Worm (Caenorhabditis elegans) whole organism, L4 larva: ENCODE measurements around the gene npr-15.

ENCODE experiments used
- D1046.2 ChIP-seq: fragments of 200-800 bp; sonication (Bioruptor generic); IDR thresholded peaks from 2 replicates; pipeline ENCODE4 v1.3.6; 2022; ENCODE audit warnings: missing genetic modification characterization, missing compliant biosample characterization
- F26F4.8 ChIP-seq: fragments of 200-800 bp; sonication (Bioruptor generic); conservative IDR thresholded peaks from 2 replicates; pipeline ENCODE4 v1.3.6; 2022; ENCODE audit warnings: missing genetic modification characterization, missing compliant biosample characterization
- F37D6.2 ChIP-seq: sonication (generic microtip); optimal IDR thresholded peaks from 2 replicates; lab custom pipeline; 2016; ENCODE audit warnings: mild to moderate bottlenecking, missing genetic modification characterization, missing compliant biosample characterization
- aha-1 ChIP-seq: fragments of 150-350 bp; peaks from one replicate; lab custom pipeline; 2014; ENCODE audit warnings: missing biosample characterization, missing genetic modification characterization
- ama-1 ChIP-seq: fragments of 150-350 bp; optimal IDR thresholded peaks from 2 replicates; lab custom pipeline; 2014; ENCODE audit warnings: inconsistent platforms, mixed read lengths
- arid-1 ChIP-seq: fragments of 200-800 bp; sonication (Bioruptor generic); conservative IDR thresholded peaks from 2 replicates; pipeline ENCODE4 v1.3.6; 2022; ENCODE audit warnings: missing genetic modification reagents, missing genetic modification characterization, missing compliant biosample characterization
- ceh-28 ChIP-seq: fragments of 150-350 bp; optimal IDR thresholded peaks from 2 replicates; lab custom pipeline; 2014; ENCODE audit warnings: missing biosample characterization, missing genetic modification reagents, missing genetic modification characterization
- ceh-44 ChIP-seq: fragments of 200-800 bp; sonication (Bioruptor generic); IDR thresholded peaks from 2 replicates; pipeline ENCODE4 v1.3.6; 2022; ENCODE audit warnings: missing genetic modification reagents, missing genetic modification characterization, missing compliant biosample characterization
- ceh-62 ChIP-seq: sonication (generic microtip); optimal IDR thresholded peaks from 2 replicates; lab custom pipeline; 2017; ENCODE audit warnings: missing biosample characterization, missing genetic modification characterization
- daf-8 ChIP-seq: fragments of 200-800 bp; sonication (Bioruptor generic); IDR thresholded peaks from 2 replicates; pipeline ENCODE4 v1.3.6; 2022; ENCODE audit warnings: missing genetic modification characterization, missing compliant biosample characterization
- dmd-9 ChIP-seq: fragments of 200-800 bp; sonication (Bioruptor generic); IDR thresholded peaks from 2 replicates; pipeline ENCODE4 v1.3.6; 2022; ENCODE audit warnings: missing genetic modification reagents, missing genetic modification characterization, missing compliant biosample characterization
- dpl-1 ChIP-seq: fragments of 150-350 bp; optimal IDR thresholded peaks from 2 replicates; lab custom pipeline; 2014; ENCODE audit warnings: missing biosample characterization, missing genetic modification reagents, missing genetic modification characterization
- dve-1 ChIP-seq: sonication (generic microtip); optimal IDR thresholded peaks from 2 replicates; lab custom pipeline; 2017; ENCODE audit warnings: antibody characterized with exemption, mild to moderate bottlenecking, missing genetic modification characterization, missing compliant biosample characterization; ENCODE audit not compliant: insufficient read depth
- egl-43 ChIP-seq: fragments of 200-800 bp; sonication (Bioruptor generic); IDR thresholded peaks from 2 replicates; pipeline ENCODE4 v1.3.6; 2022; ENCODE audit warnings: missing genetic modification reagents, missing genetic modification characterization, missing compliant biosample characterization
- fkh-10 ChIP-seq: fragments of 150-350 bp; optimal IDR thresholded peaks from 2 replicates; lab custom pipeline; 2014; ENCODE audit warnings: missing biosample characterization, missing genetic modification reagents, missing genetic modification characterization
- fos-1 ChIP-seq: fragments of 150-350 bp; optimal IDR thresholded peaks from 2 replicates; lab custom pipeline; 2014; ENCODE audit warnings: missing biosample characterization, missing genetic modification characterization
- gei-8 ChIP-seq: fragments of 200-800 bp; sonication (Bioruptor generic); optimal IDR thresholded peaks from 2 replicates; lab custom pipeline; 2018; ENCODE audit warnings: mild to moderate bottlenecking, missing genetic modification characterization, missing compliant biosample characterization
- hlh-11 ChIP-seq: fragments of 200-800 bp; sonication (Bioruptor generic); optimal IDR thresholded peaks from 2 replicates; lab custom pipeline; 2018; ENCODE audit warnings: mild to moderate bottlenecking, missing genetic modification characterization, missing compliant biosample characterization
- hlh-30 ChIP-seq: sonication (generic microtip); optimal IDR thresholded peaks from 2 replicates; lab custom pipeline; 2017; ENCODE audit warnings: antibody characterized with exemption, mild to moderate bottlenecking, missing genetic modification characterization, missing compliant biosample characterization; ENCODE audit not compliant: insufficient read depth
- lim-7 ChIP-seq: fragments of 200-800 bp; sonication (Bioruptor generic); IDR thresholded peaks from 2 replicates; pipeline ENCODE4 v1.3.6; 2022; ENCODE audit warnings: missing genetic modification characterization, missing compliant biosample characterization
- lin-13 ChIP-seq: fragments of 150-350 bp; optimal IDR thresholded peaks from 2 replicates; lab custom pipeline; 2014; ENCODE audit warnings: missing biosample characterization, missing genetic modification reagents, missing genetic modification characterization
- lin-29 ChIP-seq: fragments of 200-800 bp; sonication (Bioruptor generic); IDR thresholded peaks from 2 replicates; pipeline ENCODE4 v1.3.6; 2022; ENCODE audit warnings: missing genetic modification reagents, missing genetic modification characterization, missing compliant biosample characterization
- lin-38 ChIP-seq: fragments of 200-800 bp; sonication (Bioruptor generic); IDR thresholded peaks from 2 replicates; pipeline ENCODE4 v1.3.6; 2022; ENCODE audit warnings: missing genetic modification reagents, missing genetic modification characterization, missing compliant biosample characterization
- lsy-2 ChIP-seq, 2 experiments: fragments of 150-350 bp in 1 of 2; sonication (generic microtip) in 1 of 2; optimal IDR thresholded peaks; 2 replicates each; lab custom pipeline; 2014 to 2017; ENCODE audit warnings: missing biosample characterization in 2 of 2, missing genetic modification characterization in 2 of 2
- madf-9 ChIP-seq: fragments of 200-800 bp; sonication (Bioruptor generic); conservative IDR thresholded peaks from 2 replicates; pipeline ENCODE4 v1.3.6; 2022; ENCODE audit warnings: missing genetic modification reagents, missing genetic modification characterization, missing compliant biosample characterization
- mes-2 ChIP-seq: sonication (generic microtip); optimal IDR thresholded peaks from 2 replicates; lab custom pipeline; 2016; ENCODE audit warnings: missing genotype, mild to moderate bottlenecking, missing genetic modification characterization, missing compliant biosample characterization; ENCODE audit not compliant: poor library complexity, severe bottlenecking
- mxl-3 ChIP-seq: fragments of 200-800 bp; sonication (Bioruptor generic); optimal IDR thresholded peaks from 2 replicates; lab custom pipeline; 2018; ENCODE audit warnings: mild to moderate bottlenecking, missing genetic modification characterization, missing compliant biosample characterization
- nhr-6 ChIP-seq: fragments of 150-350 bp; optimal IDR thresholded peaks from 2 replicates; lab custom pipeline; 2014; ENCODE audit warnings: missing biosample characterization, missing genetic modification characterization
- set-16 ChIP-seq: fragments of 200-800 bp; sonication (Bioruptor generic); IDR thresholded peaks from 2 replicates; pipeline ENCODE4 v1.3.6; 2022; ENCODE audit warnings: missing genetic modification reagents, missing genetic modification characterization, missing compliant biosample characterization
- skn-1 ChIP-seq: fragments of 150-350 bp; optimal IDR thresholded peaks from 2 replicates; lab custom pipeline; 2014; ENCODE audit warnings: missing biosample characterization, missing genetic modification characterization
- unc-62 ChIP-seq, 3 experiments: fragments of 150-350 bp in 1 of 3; sonication (generic microtip); optimal IDR thresholded peaks in 2 of 3; peaks in 1 of 3; 1 replicate in 1 of 3; 2 replicates in 2 of 3; lab custom pipeline; 2014 to 2017; ENCODE audit warnings: missing biosample characterization in 3 of 3, missing genetic modification characterization in 3 of 3, missing genetic modification reagents in 3 of 3, missing genotype in 1 of 3
- zag-1 ChIP-seq: fragments of 150-350 bp; optimal IDR thresholded peaks from 2 replicates; lab custom pipeline; 2014; ENCODE audit warnings: missing biosample characterization, missing genetic modification characterization
- zfp-3 ChIP-seq: fragments of 200-800 bp; sonication (Bioruptor generic); conservative IDR thresholded peaks from 2 replicates; pipeline ENCODE4 v1.3.6; 2022; ENCODE audit warnings: missing genetic modification reagents, missing genetic modification characterization, missing compliant biosample characterization
- ztf-11 ChIP-seq: fragments of 150-350 bp; optimal IDR thresholded peaks from 2 replicates; lab custom pipeline; 2014; ENCODE audit warnings: missing biosample characterization, missing genetic modification characterization
- ztf-7 ChIP-seq: fragments of 150-350 bp; optimal IDR thresholded peaks from 2 replicates; lab custom pipeline; 2014; ENCODE audit warnings: missing biosample characterization, missing genetic modification characterization

The npr-15 gene

DNA sequence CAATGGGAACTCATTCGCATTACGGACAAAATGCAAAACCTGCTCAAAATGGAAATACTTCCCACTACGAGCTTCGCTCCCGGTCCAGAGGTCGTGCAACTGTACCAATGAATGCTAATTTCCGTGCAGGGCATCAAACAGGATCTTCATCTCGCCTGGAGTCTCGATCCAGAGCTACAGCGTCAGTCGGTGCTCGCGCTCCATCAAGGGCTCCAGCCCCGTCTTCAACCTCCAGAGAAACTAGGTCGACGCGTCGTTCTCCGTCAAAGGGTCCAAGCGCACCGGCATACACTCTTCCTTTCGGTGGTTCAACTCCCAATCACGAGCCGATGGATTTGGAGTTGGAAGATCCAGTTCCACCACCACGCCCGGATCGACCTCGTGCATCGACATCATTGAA, 43.3 kb upstream of the npr-15 start:
- peak; percentile 33; the same call in 1 of the 2 replicates for TF ChIP-seq lim-7 (GFP tag; lab: Robert Waterston, UW)
- peak; percentile 65 for TF ChIP-seq set-16 (GFP tag; lab: Robert Waterston, UW)
- no peak for TF ChIP-seq ama-1
- TF ChIP-seq, all 104 proteins: peak for 2

DNA sequence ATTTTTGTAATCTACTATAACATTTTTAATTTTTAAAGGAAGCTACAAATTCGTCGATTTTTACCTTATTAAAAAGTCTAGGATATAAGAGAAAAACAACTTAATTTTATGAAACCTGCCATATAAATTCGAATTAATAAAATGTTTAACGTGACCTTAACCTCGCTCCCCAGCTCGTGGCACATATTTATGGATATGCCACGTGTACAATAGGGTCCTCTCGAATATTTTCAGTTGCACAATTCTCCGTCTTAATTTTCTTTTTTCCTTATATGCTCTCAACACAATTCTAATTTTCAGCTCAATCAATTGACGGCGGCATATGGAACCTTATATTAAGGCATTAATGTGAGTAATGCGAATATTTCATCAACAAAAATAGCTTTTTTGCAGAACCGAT, 41.8 kb upstream of the npr-15 start, which contains the start of gene F34D10.4:
Gene F34D10.4, plus strand, starts transcription at position 301 of the 400 bp plus-strand sequence.
- TF ChIP-seq unc-62 (GFP tag; optimal IDR thresholded peaks at IDR 0.05 in 1 of 2; lab: Kevin White, UChicago): no peak
- TF ChIP-seq unc-62 (tag; optimal IDR thresholded peaks at IDR 0.05; lab: Kevin White, UChicago): no peak
- TF ChIP-seq arid-1 (GFP tag; lab: Robert Waterston, UW): no peak
- TF ChIP-seq dmd-9: no peak
- no peak for TF ChIP-seq lin-29 (GFP tag; lab: Robert Waterston, UW)
- no peak for TF ChIP-seq ceh-44 (GFP tag; lab: Robert Waterston, UW)
- TF ChIP-seq fkh-10 (GFP tag; lab: Kevin White, UChicago): no peak
- no peak for TF ChIP-seq fos-1
- TF ChIP-seq dve-1 (tag; lab: Kevin White, UChicago): no peak
- no peak for TF ChIP-seq lin-13 (GFP tag; lab: Kevin White, UChicago)
- TF ChIP-seq D1046.2 (GFP tag; lab: Robert Waterston, UW): no peak
- TF ChIP-seq hlh-11: no peak
- TF ChIP-seq ama-1: no peak
- TF ChIP-seq zag-1 (tag; lab: Kevin White, UChicago): no peak
- TF ChIP-seq madf-9 (GFP tag; lab: Robert Waterston, UW): no peak
- no peak for TF ChIP-seq lsy-2 (tag; optimal IDR thresholded peaks at IDR 0.05; lab: Kevin White, UChicago)
- TF ChIP-seq gei-8 (GFP tag; lab: Kevin White, UChicago): no peak
- TF ChIP-seq ceh-62 (tag; lab: Kevin White, UChicago): no peak

DNA sequence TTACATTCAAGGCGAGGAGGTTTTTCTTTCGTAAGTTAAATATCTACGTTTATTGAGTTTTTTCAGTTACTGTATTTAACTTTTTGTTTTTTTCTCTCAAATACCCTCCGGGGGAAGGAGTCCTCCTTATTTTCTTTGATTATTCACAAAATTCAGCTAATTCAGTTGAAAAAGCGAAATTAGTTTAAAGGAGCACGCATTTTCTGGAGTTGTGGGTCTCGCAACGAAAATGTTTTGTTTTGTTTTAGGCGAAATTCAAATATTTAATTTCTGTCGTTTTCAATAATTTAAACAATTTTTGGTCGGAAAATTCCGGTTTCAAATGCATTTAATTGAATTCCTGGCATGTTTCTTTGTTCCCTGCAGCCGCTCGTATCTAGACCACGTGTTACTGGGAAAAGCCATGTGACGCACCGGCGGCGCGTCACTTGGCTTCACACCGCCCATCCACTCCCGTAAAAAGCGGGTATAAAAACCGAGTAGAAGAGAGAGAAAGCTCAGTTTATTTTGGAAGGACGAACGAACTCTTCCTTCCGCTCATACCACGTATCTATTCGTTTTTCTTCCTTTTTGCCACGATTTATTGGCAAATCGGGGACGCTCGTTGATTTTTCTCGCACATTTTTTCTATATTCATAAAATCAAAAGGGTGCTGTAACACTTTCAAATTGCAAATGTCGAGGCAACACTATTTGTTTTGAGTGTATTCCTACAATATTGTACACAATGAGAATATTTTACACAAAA, 41.2 kb upstream of the npr-15 start:
- peak; percentile 38 for TF ChIP-seq mxl-3 (GFP tag; lab: Kevin White, UChicago)
- no peak for TF ChIP-seq egl-43 (GFP tag; lab: Robert Waterston, UW)
- TF ChIP-seq hlh-30 (tag; lab: Kevin White, UChicago): peak; percentile 69
- peak; percentile 71 for TF ChIP-seq aha-1 (tag; lab: Kevin White, UChicago)
- peak; percentile 42 for TF ChIP-seq hlh-11
- no peak for TF ChIP-seq arid-1 (GFP tag; lab: Robert Waterston, UW)
- no peak for TF ChIP-seq daf-8 (GFP tag; lab: Robert Waterston, UW)
- no peak for TF ChIP-seq ztf-11 (tag; lab: Kevin White, UChicago)
- TF ChIP-seq ceh-28 (tag; lab: Kevin White, UChicago): no peak
- no peak for TF ChIP-seq nhr-6
- TF ChIP-seq F26F4.8 (GFP tag; lab: Robert Waterston, UW): no peak
- TF ChIP-seq dve-1 (tag; lab: Kevin White, UChicago): peak; percentile 33
- peak; percentile 76 for TF ChIP-seq ama-1
- no peak for TF ChIP-seq ceh-44 (GFP tag; lab: Robert Waterston, UW)
- TF ChIP-seq F37D6.2 (tag; lab: Kevin White, UChicago): peak; percentile 1
- no peak for TF ChIP-seq skn-1 (tag; lab: Kevin White, UChicago)
- TF ChIP-seq ztf-7 (tag; lab: Kevin White, UChicago): no peak
- TF ChIP-seq, all 104 proteins: peak for 7

DNA sequence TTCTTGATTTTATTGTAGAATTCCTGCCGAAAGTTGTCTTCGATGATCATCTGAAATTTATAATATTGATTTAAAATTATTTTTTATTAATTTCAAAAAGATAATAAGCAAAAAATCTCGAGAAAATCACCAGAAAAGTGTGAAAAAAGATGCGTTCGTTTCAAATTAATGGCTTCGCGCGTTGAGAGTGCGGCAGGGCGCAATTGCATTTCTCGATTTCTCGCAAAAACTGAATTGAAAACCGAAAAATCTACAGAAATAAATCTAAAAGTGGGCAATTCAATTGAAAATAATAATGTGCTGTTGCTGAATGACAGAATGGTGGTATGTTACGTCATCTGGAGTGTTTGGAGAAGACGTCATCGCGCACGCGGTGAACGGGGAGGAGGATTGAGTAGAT, 40.5 kb upstream of the npr-15 start, which contains the start of gene evl-18:
Gene evl-18, minus strand, starts transcription at position 50 of the 400 bp plus-strand sequence.
- peak; percentile 15 for TF ChIP-seq mes-2
- no peak for TF ChIP-seq zfp-3 (GFP tag; lab: Robert Waterston, UW)
- peak; percentile 71 for TF ChIP-seq lin-38 (GFP tag; lab: Robert Waterston, UW)
- peak in 1 of 2 experiments; percentile 33 for TF ChIP-seq lsy-2 (tag; optimal IDR thresholded peaks at IDR 0.05; lab: Kevin White, UChicago)
- TF ChIP-seq dpl-1 (GFP tag; lab: Kevin White, UChicago): peak; percentile 58
- no peak for TF ChIP-seq mxl-3 (GFP tag; lab: Kevin White, UChicago)
